Worm (Caenorhabditis elegans) whole organism, L2 larva: Measurements from ENCODE around the gene bus-18.

Experiments used
- C34F6.9 ChIP-seq: fragments of 150-350 bp; optimal IDR thresholded peaks from 2 replicates; lab custom pipeline; 2014; ENCODE audit warnings: missing biosample characterization, missing genetic modification characterization
- R02D3.7 ChIP-seq: fragments of 150-350 bp; optimal IDR thresholded peaks from 2 replicates; lab custom pipeline; 2014; ENCODE audit warnings: missing biosample characterization, missing genetic modification characterization
- Y55F3AM.14 ChIP-seq: fragments of 200-800 bp; sonication (Bioruptor generic); optimal IDR thresholded peaks from 2 replicates; lab custom pipeline; 2018; ENCODE audit warnings: mild to moderate bottlenecking, missing genetic modification characterization, missing compliant biosample characterization
- ZK546.5 ChIP-seq: sonication (generic microtip); optimal IDR thresholded peaks from 2 replicates; lab custom pipeline; 2017; ENCODE audit warnings: missing biosample characterization, missing genetic modification characterization
- ama-1 ChIP-seq: fragments of 150-350 bp; optimal IDR thresholded peaks from 2 replicates; lab custom pipeline; 2018; ENCODE audit warnings: inconsistent platforms
- blmp-1 ChIP-seq: sonication (generic microtip); optimal IDR thresholded peaks from 2 replicates; lab custom pipeline; 2017; ENCODE audit warnings: missing genetic modification characterization, mild to moderate bottlenecking, missing compliant biosample characterization, antibody characterized with exemption, moderate library complexity; ENCODE audit not compliant: insufficient read depth
- ceh-16 ChIP-seq: fragments of 150-350 bp; optimal IDR thresholded peaks from 2 replicates; lab custom pipeline; 2014; ENCODE audit warnings: missing biosample characterization, missing genetic modification characterization
- crh-2 ChIP-seq: sonication (generic microtip); optimal IDR thresholded peaks from 2 replicates; lab custom pipeline; 2017; ENCODE audit warnings: missing biosample characterization, missing genetic modification characterization
- dmd-4 ChIP-seq: sonication (generic microtip); optimal IDR thresholded peaks from 2 replicates; lab custom pipeline; 2017; ENCODE audit warnings: missing biosample characterization, missing genetic modification characterization
- elt-1 ChIP-seq: fragments of 150-350 bp; optimal IDR thresholded peaks from 2 replicates; lab custom pipeline; 2014; ENCODE audit warnings: missing biosample characterization, missing genetic modification characterization
- fos-1 ChIP-seq: fragments of 150-350 bp; optimal IDR thresholded peaks from 2 replicates; lab custom pipeline; 2014; ENCODE audit warnings: missing biosample characterization, missing genetic modification characterization
- gmeb-1 ChIP-seq: fragments of 150-350 bp; optimal IDR thresholded peaks from 2 replicates; lab custom pipeline; 2014; ENCODE audit warnings: missing biosample characterization, missing genetic modification characterization
- lin-11 ChIP-seq: fragments of 150-350 bp; sonication (generic microtip); optimal IDR thresholded peaks from 2 replicates; lab custom pipeline; 2014; ENCODE audit warnings: missing biosample characterization, missing genetic modification characterization, inconsistent platforms, mixed read lengths
- lin-39 ChIP-seq: fragments of 150-350 bp; optimal IDR thresholded peaks from 2 replicates; lab custom pipeline; 2014; ENCODE audit warnings: missing biosample characterization, missing genetic modification reagents, missing genetic modification characterization
- lsy-2 ChIP-seq, 2 experiments: fragments of 150-350 bp in 1 of 2; sonication (generic microtip) in 1 of 2; optimal IDR thresholded peaks; 2 replicates each; lab custom pipeline; 2014 to 2017; ENCODE audit warnings: missing biosample characterization in 2 of 2, missing genetic modification characterization in 2 of 2
- mab-5 ChIP-seq: fragments of 150-350 bp; optimal IDR thresholded peaks from 2 replicates; lab custom pipeline; 2014; ENCODE audit warnings: missing biosample characterization, missing genetic modification characterization
- mbf-1 ChIP-seq: sonication (generic microtip); optimal IDR thresholded peaks from 2 replicates; lab custom pipeline; 2017; ENCODE audit warnings: missing biosample characterization, missing genetic modification characterization
- nhr-12 ChIP-seq: fragments of 150-350 bp; optimal IDR thresholded peaks from 2 replicates; lab custom pipeline; 2014; ENCODE audit warnings: missing biosample characterization, missing genetic modification characterization
- nhr-129 ChIP-seq: fragments of 150-350 bp; optimal IDR thresholded peaks from 2 replicates; lab custom pipeline; 2014; ENCODE audit warnings: missing biosample characterization, missing genetic modification characterization
- nhr-21 ChIP-seq: fragments of 150-350 bp; optimal IDR thresholded peaks from 2 replicates; lab custom pipeline; 2014; ENCODE audit warnings: missing biosample characterization, missing genetic modification characterization
- nhr-23 ChIP-seq: fragments of 150-350 bp; optimal IDR thresholded peaks from 2 replicates; lab custom pipeline; 2014; ENCODE audit warnings: missing biosample characterization, missing genetic modification reagents, missing genetic modification characterization
- nhr-237 ChIP-seq: fragments of 150-350 bp; optimal IDR thresholded peaks from 2 replicates; lab custom pipeline; 2014; ENCODE audit warnings: missing biosample characterization, missing genetic modification characterization
- nhr-25 ChIP-seq: fragments of 150-350 bp; sonication (generic microtip); optimal IDR thresholded peaks from 3 replicates; lab custom pipeline; 2014; ENCODE audit warnings: missing biosample characterization, missing genetic modification characterization
- nhr-6 ChIP-seq: fragments of 150-350 bp; optimal IDR thresholded peaks from 2 replicates; lab custom pipeline; 2014; ENCODE audit warnings: missing biosample characterization, missing genetic modification characterization
- nhr-77 ChIP-seq: fragments of 150-350 bp; optimal IDR thresholded peaks from 2 replicates; lab custom pipeline; 2014; ENCODE audit warnings: missing biosample characterization, missing genetic modification characterization
- sem-4 ChIP-seq: fragments of 150-350 bp; optimal IDR thresholded peaks from 2 replicates; lab custom pipeline; 2014; ENCODE audit warnings: missing biosample characterization, missing genetic modification reagents, missing genetic modification characterization
- sma-3 ChIP-seq: sonication (generic microtip); optimal IDR thresholded peaks from 2 replicates; lab custom pipeline; 2016; ENCODE audit warnings: missing genetic modification reagents, missing genetic modification characterization, missing compliant biosample characterization
- sma-9 ChIP-seq, 2 experiments: fragments of 150-350 bp in 1 of 2; sonication (generic microtip) in 1 of 2; optimal IDR thresholded peaks; 2 replicates each; lab custom pipeline; 2014 to 2016; ENCODE audit warnings: missing genetic modification characterization in 2 of 2, mild to moderate bottlenecking in 1 of 2, missing biosample characterization in 1 of 2, missing compliant biosample characterization in 1 of 2, missing genetic modification reagents in 1 of 2, moderate library complexity in 1 of 2
- unc-55 ChIP-seq: fragments of 150-350 bp; sonication (generic microtip); optimal IDR thresholded peaks from 3 replicates; lab custom pipeline; 2014; ENCODE audit warnings: missing biosample characterization, missing genetic modification reagents, missing genetic modification characterization
- zag-1 ChIP-seq: fragments of 150-350 bp; optimal IDR thresholded peaks from 2 replicates; lab custom pipeline; 2014; ENCODE audit warnings: missing biosample characterization, missing genetic modification characterization
- ztf-1 ChIP-seq: fragments of 200-800 bp; sonication (Bioruptor generic); conservative IDR thresholded peaks from 2 replicates; pipeline ENCODE4 v1.3.6; 2022; ENCODE audit warnings: missing genetic modification characterization, missing compliant biosample characterization
- ztf-4 ChIP-seq: fragments of 150-350 bp; optimal IDR thresholded peaks from 2 replicates; lab custom pipeline; 2014; ENCODE audit warnings: missing biosample characterization, missing genetic modification characterization

Gene bus-18

ce11 chrV:11803518-11803994 lies 30.0 kb downstream of the bus-18 start:
- TF ChIP-seq nhr-129 (tag; lab: Kevin White, UChicago) (peak; percentile 68), lsy-2 (tag; optimal IDR thresholded peaks at IDR 0.05; lab: Kevin White, UChicago) (peak in 1 of 2 experiments; percentile 14), nhr-237 (tag; lab: Kevin White, UChicago) (no peak), C34F6.9 (tag; lab: Kevin White, UChicago) (no peak), blmp-1 (tag; lab: Kevin White, UChicago) (peak; percentile 72), nhr-25 (tag; lab: Kevin White, UChicago) (peak; percentile 45), sma-9 (GFP tag; optimal IDR thresholded peaks at IDR 0.05; lab: Kevin White, UChicago) (peak; percentile 88), sma-9 (tag; optimal IDR thresholded peaks at IDR 0.05; lab: Kevin White, UChicago) (no peak), sma-3 (GFP tag; lab: Kevin White, UChicago) (peak; percentile 63), ztf-4 (tag; lab: Kevin White, UChicago) (no peak), nhr-23 (tag; lab: Kevin White, UChicago) (no peak)

ce11 chrV:11809935-11810334 lies 36.4 kb downstream of the bus-18 start:
- TF ChIP-seq nhr-21 (tag; lab: Kevin White, UChicago) (no peak), nhr-77 (tag; lab: Kevin White, UChicago) (no peak), C34F6.9 (tag; lab: Kevin White, UChicago) (peak; percentile 3), nhr-6 (tag; lab: Kevin White, UChicago) (no peak), crh-2 (tag; lab: Kevin White, UChicago) (peak; percentile 18), ceh-16 (tag; lab: Kevin White, UChicago) (no peak), nhr-129 (tag; lab: Kevin White, UChicago) (no peak)

- no peak for TF ChIP-seq Y55F3AM.14 (GFP tag; lab: Kevin White, UChicago)
- TF ChIP-seq lin-39: no peak
- no peak for TF ChIP-seq unc-55 (GFP tag; lab: Kevin White, UChicago)
- no peak for TF ChIP-seq R02D3.7 (tag; lab: Kevin White, UChicago)
- TF ChIP-seq fos-1 (tag; lab: Kevin White, UChicago): no peak
- TF ChIP-seq dmd-4: no peak
- no peak for TF ChIP-seq sem-4 (tag; lab: Kevin White, UChicago)
- TF ChIP-seq lin-11 (tag; lab: Kevin White, UChicago): no peak
- no peak for TF ChIP-seq mbf-1 (tag; lab: Kevin White, UChicago)
- no peak for TF ChIP-seq ZK546.5
Measured at ce11 chrV:11811921-11812320, 38.4 kb downstream of the bus-18 start, which contains the start of gene D2023.3. Gene D2023.3, minus strand, starts transcription at chrV:11812021.

ce11 chrV:11815566-11815965 lies 42.0 kb downstream of the bus-18 start:
- TF ChIP-seq nhr-129 (tag; lab: Kevin White, UChicago) (no peak), blmp-1 (tag; lab: Kevin White, UChicago) (no peak), gmeb-1 (no peak), nhr-12 (no peak), lsy-2 (tag; optimal IDR thresholded peaks at IDR 0.05; lab: Kevin White, UChicago) (no peak), R02D3.7 (tag; lab: Kevin White, UChicago) (no peak), elt-1 (tag; lab: Kevin White, UChicago) (no peak)

- TF ChIP-seq lsy-2 (tag; optimal IDR thresholded peaks at IDR 0.05; lab: Kevin White, UChicago): peak in 1 of 2 experiments; percentile 16
- peak; percentile 1 for TF ChIP-seq ama-1 (lab: Kevin White, UChicago)
- no peak for TF ChIP-seq mab-5
- TF ChIP-seq ceh-16 (tag; lab: Kevin White, UChicago): no peak
- TF ChIP-seq nhr-77 (tag; lab: Kevin White, UChicago): no peak
- TF ChIP-seq zag-1 (tag; lab: Kevin White, UChicago): no peak
- no peak for TF ChIP-seq ztf-1 (GFP tag; lab: Robert Waterston, UW)
- no peak for TF ChIP-seq crh-2 (tag; lab: Kevin White, UChicago)
- peak; percentile 27 for TF ChIP-seq nhr-21 (tag; lab: Kevin White, UChicago)
- peak; percentile 36 for TF ChIP-seq ztf-4 (tag; lab: Kevin White, UChicago)
- peak; percentile 44 for TF ChIP-seq nhr-25 (tag; lab: Kevin White, UChicago)
Measured at ce11 chrV:11817263-11817726, 43.8 kb downstream of the bus-18 start.
